Worm (Caenorhabditis elegans) whole organism, early embryonic: ENCODE data around the gene cpsf-2.

Source experiments
- ama-1 ChIP-seq: fragments of 150-350 bp; optimal IDR thresholded peaks from 2 replicates; lab custom pipeline; 2014
- hmbx-1 ChIP-seq: sonication (generic microtip); optimal IDR thresholded peaks from 2 replicates; lab custom pipeline; 2016; ENCODE audit warnings: mild to moderate bottlenecking, missing genetic modification characterization, missing compliant biosample characterization

ce11 chrV:7175201-7175600 is 3.8 kb upstream of the cpsf-2 start, which contains the start of gene lgc-39:
- TF ChIP-seq hmbx-1 (no peak), ama-1 (lab: Kevin White, UChicago) (no peak)
